Fruit fly (Drosophila melanogaster) whole organism, adult: ENCODE results near the gene CG1910.

Experiments
- CG11617 ChIP-seq: fragments of 200-800 bp; sonication (Bioruptor generic); optimal IDR thresholded peaks from 2 replicates; lab custom pipeline; 2017; ENCODE audit warnings: mild to moderate bottlenecking, missing biosample characterization, missing genetic modification reagents, missing genetic modification characterization
- CG33017 ChIP-seq: fragments of 200-800 bp; sonication (Bioruptor generic); optimal IDR thresholded peaks from 2 replicates; lab custom pipeline; 2018; ENCODE audit warnings: missing biosample characterization, mild to moderate bottlenecking, missing genetic modification characterization, moderate library complexity
- cnc ChIP-seq, 2 experiments: fragments of >200 bp; optimal IDR thresholded peaks; 2 replicates each; lab custom pipeline; 2017
- kay ChIP-seq: fragments of 200-800 bp; sonication (Bioruptor generic); peaks from one replicate; lab custom pipeline; 2016; ENCODE audit warnings: missing biosample characterization, missing genetic modification characterization, borderline replicate concordance
- pad ChIP-seq: fragments of 200-800 bp; sonication (Bioruptor generic); optimal IDR thresholded peaks from 3 replicates; lab custom pipeline; 2017; ENCODE audit warnings: missing biosample characterization, missing genetic modification characterization, mild to moderate bottlenecking, moderate library complexity, missing genetic modification reagents

dm6 chr3R:31713306-31714123 is 33.9 kb upstream of the CG1910 start, which contains the start of gene ttk:
- TF ChIP-seq kay (GFP tag; lab: Kevin White, UChicago) (no peak), pad (GFP tag; lab: Kevin White, UChicago) (peak; percentile 46), CG33017 (tag; lab: Kevin White, UChicago) (no peak), cnc (optimal IDR thresholded peaks at IDR 0.05; lab: Kevin White, UChicago) (no peak), CG11617 (GFP tag; lab: Kevin White, UChicago) (peak; percentile 46)
